Worm (Caenorhabditis elegans): Measurements from ENCODE around the gene R166.3.

DNA sequence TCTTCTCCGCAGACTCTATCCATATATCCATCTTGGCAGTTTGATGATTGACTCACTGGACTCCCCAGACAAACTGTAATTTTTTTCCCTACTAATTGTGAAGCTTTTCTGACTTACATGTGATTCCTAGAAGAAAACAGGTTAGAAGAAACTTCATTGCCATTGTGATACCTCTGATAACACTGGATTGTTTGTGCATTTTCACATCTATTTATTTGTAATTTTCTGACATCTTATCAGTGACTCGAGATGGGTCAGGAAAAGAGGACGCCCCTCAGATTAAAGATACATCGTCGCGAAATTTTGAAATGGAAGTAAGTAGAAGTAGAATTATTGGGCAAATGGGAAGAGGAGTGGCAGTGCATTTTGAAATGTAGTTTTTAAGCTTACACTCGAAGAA is 48.8 kb downstream of the R166.3 start, which contains the start of gene clec-61:
- no peak for TF ChIP-seq tab-1 (GFP tag; IDR thresholded peaks at IDR 0.05)
- TF ChIP-seq ztf-29 (GFP tag; IDR thresholded peaks at IDR 0.05) = no peak
